Fruit fly (Drosophila melanogaster): ENCODE data around the gene CG5191.

The CG5191 gene

dm6 chr3R:20605562-20606155 is 45.0 kb downstream of the CG5191 start:
- TF ChIP-seq CG33017 (tag; optimal IDR thresholded peaks at IDR 0.05): peak; percentile 25
- TF ChIP-seq CG5204 (GFP tag; optimal IDR thresholded peaks at IDR 0.05): peak; percentile 32
- no peak for TF ChIP-seq cic (GFP tag; optimal IDR thresholded peaks at IDR 0.05)
- peak; percentile 78 for TF ChIP-seq kay (GFP tag; ENCODE audit: borderline replicate concordance)

- TF ChIP-seq CG33017 (tag; optimal IDR thresholded peaks at IDR 0.05) (no peak), CG7101 (tag; optimal IDR thresholded peaks at IDR 0.05) (no peak), Clk (GFP tag; optimal IDR thresholded peaks at IDR 0.05) (no peak), cnc (optimal IDR thresholded peaks at IDR 0.05) (no peak), Crg-1 (GFP tag; optimal IDR thresholded peaks at IDR 0.05) (no peak), CG12768 (GFP tag; optimal IDR thresholded peaks at IDR 0.05) (no peak), pad (GFP tag; optimal IDR thresholded peaks at IDR 0.05) (no peak), CG11617 (GFP tag; optimal IDR thresholded peaks at IDR 0.05) (no peak), ovo (GFP tag; optimal IDR thresholded peaks at IDR 0.05) (no peak), Hr96 (GFP tag; optimal IDR thresholded peaks at IDR 0.05) (no peak), toe (GFP tag; optimal IDR thresholded peaks at IDR 0.05) (no peak), CG7045 (GFP tag; optimal IDR thresholded peaks at IDR 0.05) (no peak)
Observed at dm6 chr3R:20608199-20608598, 47.5 kb downstream of the CG5191 start.

dm6 chr3R:20616801-20617200 is 56.1 kb downstream of the CG5191 start, which contains the start of gene CG15923:
TSS of gene CG15923 (minus strand) at chr3R:20616901.
- TF ChIP-seq pad (GFP tag; optimal IDR thresholded peaks at IDR 0.05) (no peak), CG7101 (tag; optimal IDR thresholded peaks at IDR 0.05) (no peak), cic (GFP tag; optimal IDR thresholded peaks at IDR 0.05) (no peak), CG33017 (tag; optimal IDR thresholded peaks at IDR 0.05) (no peak), CG11617 (GFP tag; optimal IDR thresholded peaks at IDR 0.05) (no peak)

DNA sequence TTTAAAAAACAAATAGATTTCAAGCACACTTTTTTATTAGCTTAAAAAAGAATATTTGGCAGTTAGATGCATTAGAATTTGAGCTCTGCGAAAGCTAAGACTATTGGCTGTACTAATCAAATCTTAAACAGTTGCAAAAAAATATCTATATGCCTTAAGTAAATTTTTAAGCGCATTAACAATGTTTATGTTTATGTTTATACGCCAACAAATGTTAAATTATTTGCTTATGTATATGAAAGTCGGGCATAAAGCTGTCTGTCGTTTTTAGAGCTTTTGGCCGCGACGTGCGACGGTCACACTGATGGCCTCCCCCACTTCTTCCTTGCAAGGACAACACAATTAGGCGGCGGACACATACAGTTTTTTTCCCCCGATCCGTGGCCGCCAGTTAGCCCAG is 56.9 kb downstream of the CG5191 start, which contains the start of gene CG5466:
Gene CG5466 (plus strand): TSS at position 301 of the 400 bp plus-strand sequence.
- TF ChIP-seq CG14711 (tag; optimal IDR thresholded peaks at IDR 0.05) (no peak), pad (GFP tag; optimal IDR thresholded peaks at IDR 0.05) (no peak), tj (GFP tag; optimal IDR thresholded peaks at IDR 0.05) (no peak), CG1620 (GFP tag; optimal IDR thresholded peaks at IDR 0.05) (no peak), CG7045 (GFP tag; optimal IDR thresholded peaks at IDR 0.05) (no peak), CG7101 (tag; optimal IDR thresholded peaks at IDR 0.05) (no peak), CG33017 (tag; optimal IDR thresholded peaks at IDR 0.05) (no peak), CG5204 (GFP tag; optimal IDR thresholded peaks at IDR 0.05) (no peak)

- no peak for TF ChIP-seq cic (GFP tag; optimal IDR thresholded peaks at IDR 0.05)
Observed at dm6 chr3R:20618947-20619346, 58.3 kb downstream of the CG5191 start.

dm6 chr3R:20621805-20622286 is 61.2 kb downstream of the CG5191 start, which contains the start of gene H:
TSS of gene H (plus strand) at chr3R:20621938.
- TF ChIP-seq CG11617 (GFP tag; optimal IDR thresholded peaks at IDR 0.05): peak; percentile 52
- peak; percentile 48 for TF ChIP-seq Mnt (GFP tag; optimal IDR thresholded peaks at IDR 0.05)
- no peak for TF ChIP-seq Crg-1 (GFP tag; optimal IDR thresholded peaks at IDR 0.05)
- no peak for TF ChIP-seq kay (GFP tag; ENCODE audit: borderline replicate concordance)
- no peak for TF ChIP-seq toe (GFP tag; optimal IDR thresholded peaks at IDR 0.05)
- no peak for TF ChIP-seq Clk (GFP tag; optimal IDR thresholded peaks at IDR 0.05)
- TF ChIP-seq tj (GFP tag; optimal IDR thresholded peaks at IDR 0.05): peak; percentile 22
- TF ChIP-seq bab1 (GFP tag; optimal IDR thresholded peaks at IDR 0.05): no peak
- no peak for TF ChIP-seq ovo (GFP tag; optimal IDR thresholded peaks at IDR 0.05)

Data from whole organism, adult.